Fruit fly (Drosophila melanogaster) whole organism: ENCODE results near the gene CG13603.

ENCODE experiments used
- CG8478 ChIP-seq: fragments of >200 bp; optimal IDR thresholded peaks from 2 replicates; lab custom pipeline; 2018; ENCODE audit warnings: inconsistent platforms
- Dll ChIP-seq: fragments of >200 bp; optimal IDR thresholded peaks from 2 replicates; lab custom pipeline; 2017
- EcR ChIP-seq, 2 experiments: fragments of >200 bp; optimal IDR thresholded peaks; 2 replicates each; lab custom pipeline; 2017; ENCODE audit warnings: missing biosample characterization in 2 of 2, missing genetic modification characterization in 2 of 2, missing genetic modification reagents in 2 of 2
- psq ChIP-seq: fragments of >200 bp; optimal IDR thresholded peaks from 2 replicates; lab custom pipeline; 2017
- usp ChIP-seq: fragments of >200 bp; optimal IDR thresholded peaks from 2 replicates; lab custom pipeline; 2017; ENCODE audit warnings: missing biosample characterization, missing genetic modification characterization, mixed read lengths

DNA sequence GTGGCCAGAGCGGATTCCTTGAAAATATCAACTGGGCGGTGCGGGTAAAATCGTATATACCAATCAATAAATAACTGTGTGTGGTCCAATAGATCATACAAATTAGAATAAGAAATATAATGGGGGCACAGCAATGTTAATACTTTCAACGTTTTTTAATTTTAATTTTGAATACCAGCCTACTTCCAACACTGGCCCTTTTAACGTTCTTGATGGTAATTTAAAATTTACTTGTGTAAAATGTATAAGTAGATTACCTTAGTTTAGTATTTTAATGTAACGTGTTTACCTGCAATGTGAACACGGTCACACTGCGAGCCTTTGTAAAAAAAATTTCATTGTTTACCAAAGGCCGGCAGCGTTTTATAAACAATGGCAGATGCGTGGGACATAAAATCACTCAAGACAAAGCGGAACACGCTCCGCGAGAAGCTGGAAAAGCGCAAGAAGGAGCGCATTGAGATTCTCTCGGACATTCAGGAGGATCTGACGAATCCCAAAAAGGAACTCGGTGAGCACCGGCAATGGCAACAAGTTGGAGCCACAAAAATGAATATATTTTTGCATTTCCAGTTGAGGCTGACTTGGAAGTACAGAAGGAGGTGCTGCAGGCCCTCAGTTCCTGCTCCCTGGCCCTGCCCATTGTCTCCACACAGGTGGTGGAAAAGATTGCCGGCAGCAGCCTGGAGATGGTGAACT is 45.6 kb upstream of the CG13603 start, which contains the start of the genes KrT95D and Mettl3:
- no peak for TF ChIP-seq usp (GFP tag; lab: Kevin White, UChicago)
- no peak for TF ChIP-seq CG8478 (lab: Kevin White, UChicago)
- TF ChIP-seq psq (lab: Kevin White, UChicago), result no peak
- no peak for TF ChIP-seq Dll
- no peak for TF ChIP-seq EcR (GFP tag; optimal IDR thresholded peaks at IDR 0.05; lab: Kevin White, UChicago)
